Worm (Caenorhabditis elegans) whole organism, L2 larva: ENCODE measurements around the gene T16G12.4.

ENCODE experiments used
- Y55F3AM.14 ChIP-seq: fragments of 200-800 bp; sonication (Bioruptor generic); optimal IDR thresholded peaks from 2 replicates; lab custom pipeline; 2018; ENCODE audit warnings: mild to moderate bottlenecking, missing genetic modification characterization, missing compliant biosample characterization
- aly-2 ChIP-seq: fragments of 150-350 bp; optimal IDR thresholded peaks from 2 replicates; lab custom pipeline; 2014; ENCODE audit warnings: missing biosample characterization, missing genetic modification characterization
- ama-1 ChIP-seq: fragments of 150-350 bp; optimal IDR thresholded peaks from 2 replicates; lab custom pipeline; 2018; ENCODE audit warnings: inconsistent platforms
- elt-1 ChIP-seq: fragments of 150-350 bp; optimal IDR thresholded peaks from 2 replicates; lab custom pipeline; 2014; ENCODE audit warnings: missing biosample characterization, missing genetic modification characterization
- lin-13 ChIP-seq: fragments of 150-350 bp; optimal IDR thresholded peaks from 2 replicates; lab custom pipeline; 2014; ENCODE audit warnings: missing biosample characterization, missing genetic modification reagents, missing genetic modification characterization
- lsy-2 ChIP-seq, 2 experiments: fragments of 150-350 bp in 1 of 2; sonication (generic microtip) in 1 of 2; optimal IDR thresholded peaks; 2 replicates each; lab custom pipeline; 2014 to 2017; ENCODE audit warnings: missing biosample characterization in 2 of 2, missing genetic modification characterization in 2 of 2
- nhr-11 ChIP-seq: fragments of 150-350 bp; optimal IDR thresholded peaks from 2 replicates; lab custom pipeline; 2014; ENCODE audit warnings: missing biosample characterization, missing genetic modification characterization
- nhr-129 ChIP-seq: fragments of 150-350 bp; optimal IDR thresholded peaks from 2 replicates; lab custom pipeline; 2014; ENCODE audit warnings: missing biosample characterization, missing genetic modification characterization
- ztf-11 ChIP-seq: sonication (generic microtip); optimal IDR thresholded peaks from 2 replicates; lab custom pipeline; 2017; ENCODE audit warnings: missing biosample characterization, missing genetic modification characterization

ce11 chrIII:10085983-10086382 lies 28.4 kb downstream of the T16G12.4 start, which contains the start of gene T16H12.2:
- TF ChIP-seq aly-2 (tag; lab: Kevin White, UChicago) (no peak), ztf-11 (tag; lab: Kevin White, UChicago) (no peak), elt-1 (tag; lab: Kevin White, UChicago) (no peak), nhr-129 (tag; lab: Kevin White, UChicago) (no peak), lsy-2 (tag; optimal IDR thresholded peaks at IDR 0.05; lab: Kevin White, UChicago) (no peak), ama-1 (lab: Kevin White, UChicago) (no peak), Y55F3AM.14 (GFP tag; lab: Kevin White, UChicago) (no peak), lin-13 (no peak), nhr-11 (no peak)
